Fruit fly (Drosophila melanogaster) whole organism, embryonic: Measurements from ENCODE around the gene Nep6.

ENCODE experiments used
- ATbp ChIP-seq: fragments of 200-800 bp; sonication (Bioruptor generic); optimal IDR thresholded peaks from 2 replicates; lab custom pipeline; 2017; ENCODE audit warnings: missing biosample characterization, mild to moderate bottlenecking, missing genetic modification characterization, missing genetic modification reagents
- Abd-B ChIP-seq: fragments of 200-800 bp; sonication (Bioruptor generic); optimal IDR thresholded peaks from 2 replicates; lab custom pipeline; 2018; ENCODE audit warnings: missing biosample characterization, mild to moderate bottlenecking, missing genetic modification characterization, moderate library complexity
- Antp ChIP-seq: fragments of 200-800 bp; sonication (Bioruptor generic); optimal IDR thresholded peaks from 3 replicates; lab custom pipeline; 2016; ENCODE audit warnings: missing biosample characterization, missing genetic modification characterization
- Asciz ChIP-seq: fragments of 200-800 bp; sonication (Bioruptor generic); optimal IDR thresholded peaks from 2 replicates; lab custom pipeline; 2017; ENCODE audit warnings: missing biosample characterization, mild to moderate bottlenecking, missing genetic modification characterization, missing genetic modification reagents
- CG11085 ChIP-seq: fragments of 200-800 bp; sonication (Bioruptor generic); IDR thresholded peaks from 2 replicates; pipeline ENCODE4 v1.3.6; 2022; ENCODE audit warnings: missing biosample characterization, missing genetic modification characterization
- CG18011 ChIP-seq: fragments of 200-800 bp; sonication (Bioruptor generic); optimal IDR thresholded peaks from 2 replicates; lab custom pipeline; 2017; ENCODE audit warnings: missing biosample characterization, missing genetic modification characterization, mild to moderate bottlenecking, moderate library complexity, missing genotype
- CG18262 ChIP-seq: fragments of 200-800 bp; optimal IDR thresholded peaks from 3 replicates; lab custom pipeline; 2019; ENCODE audit warnings: missing biosample characterization, mild to moderate bottlenecking, missing genetic modification characterization, moderate library complexity
- CG30403 ChIP-seq: fragments of 200-800 bp; sonication (Bioruptor generic); optimal IDR thresholded peaks from 3 replicates; lab custom pipeline; 2016; ENCODE audit warnings: missing biosample characterization, missing genetic modification characterization
- CG31441 ChIP-seq: fragments of 200-800 bp; sonication (Bioruptor generic); IDR thresholded peaks from 2 replicates; pipeline ENCODE4 v1.3.6; 2022; ENCODE audit warnings: missing biosample characterization, missing genetic modification characterization
- CG3726 ChIP-seq: fragments of 200-800 bp; sonication (Bioruptor generic); IDR thresholded peaks from 3 replicates; pipeline ENCODE4, ENCODE4 v1.3.6; 2022; ENCODE audit warnings: missing biosample characterization, missing genetic modification characterization
- CG4282 ChIP-seq: fragments of 200-800 bp; sonication (Bioruptor generic); optimal IDR thresholded peaks from 2 replicates; lab custom pipeline; 2016; ENCODE audit warnings: missing biosample characterization, missing genetic modification characterization
- CG4854 ChIP-seq: fragments of 200-800 bp; sonication (Bioruptor generic); optimal IDR thresholded peaks from 2 replicates; lab custom pipeline; 2016; ENCODE audit warnings: missing biosample characterization, missing genetic modification characterization, inconsistent platforms
- CG5180 ChIP-seq: fragments of 200-800 bp; sonication (Bioruptor generic); optimal IDR thresholded peaks from 3 replicates; lab custom pipeline; 2017; ENCODE audit warnings: missing biosample characterization, missing genetic modification characterization, mild to moderate bottlenecking, moderate library complexity, missing genetic modification reagents
- CG6654 ChIP-seq: fragments of 200-800 bp; sonication (Bioruptor generic); optimal IDR thresholded peaks from 2 replicates; lab custom pipeline; 2017; ENCODE audit warnings: missing biosample characterization, mild to moderate bottlenecking, missing genetic modification characterization
- CG6689 ChIP-seq: fragments of 200-800 bp; sonication (Bioruptor generic); IDR thresholded peaks from 2 replicates; pipeline ENCODE4 v1.3.6; 2022; ENCODE audit warnings: missing biosample characterization, missing genetic modification characterization
- CG7963 ChIP-seq: fragments of 200-800 bp; sonication (Bioruptor generic); IDR thresholded peaks from 3 replicates; pipeline ENCODE4 v1.3.6; 2022; ENCODE audit warnings: missing biosample characterization, missing genetic modification characterization; ENCODE audit not compliant: partially characterized antibody
- CG8281 ChIP-seq: fragments of 200-800 bp; sonication (Bioruptor generic); optimal IDR thresholded peaks from 2 replicates; lab custom pipeline; 2018; ENCODE audit warnings: missing biosample characterization, mild to moderate bottlenecking, missing genetic modification characterization, moderate library complexity
- CG8924 ChIP-seq: fragments of 200-800 bp; optimal IDR thresholded peaks from 3 replicates; lab custom pipeline; 2019; ENCODE audit warnings: missing biosample characterization, mild to moderate bottlenecking, missing genetic modification characterization, moderate library complexity
- E2f1 ChIP-seq: fragments of 200-800 bp; sonication (Bioruptor generic); IDR thresholded peaks from 2 replicates; pipeline ENCODE4 v1.3.6; 2022; ENCODE audit warnings: missing biosample characterization, missing genetic modification characterization
- H2.0 ChIP-seq: fragments of 200-800 bp; sonication (Bioruptor generic); IDR thresholded peaks from 2 replicates; pipeline ENCODE4 v1.3.6; 2022; ENCODE audit warnings: missing biosample characterization, missing genetic modification characterization
- Hey ChIP-seq: fragments of 200-800 bp; sonication (Bioruptor generic); optimal IDR thresholded peaks from 3 replicates; lab custom pipeline; 2018; ENCODE audit warnings: missing biosample characterization, mild to moderate bottlenecking, missing genetic modification characterization
- Kr ChIP-seq: fragments of 200-800 bp; sonication (Bioruptor generic); optimal IDR thresholded peaks from 2 replicates; lab custom pipeline; 2017; ENCODE audit warnings: missing biosample characterization, mild to moderate bottlenecking, missing genetic modification characterization
- Med ChIP-seq: fragments of 200-800 bp; sonication (Bioruptor generic); peaks from one replicate; lab custom pipeline; 2016; ENCODE audit warnings: missing biosample characterization, missing genetic modification characterization, mild to moderate bottlenecking, inconsistent platforms, moderate library complexity
- Mes4 ChIP-seq: fragments of 200-800 bp; sonication (Bioruptor generic); optimal IDR thresholded peaks from 2 replicates; lab custom pipeline; 2016; ENCODE audit warnings: missing biosample characterization, missing genetic modification characterization
- Myb ChIP-seq: fragments of 200-800 bp; sonication (Bioruptor generic); optimal IDR thresholded peaks from 2 replicates; lab custom pipeline; 2016; ENCODE audit warnings: missing biosample characterization, missing genetic modification characterization
- NC2β ChIP-seq: fragments of 200-800 bp; sonication (Bioruptor generic); optimal IDR thresholded peaks from 2 replicates; lab custom pipeline; 2016; ENCODE audit warnings: missing biosample characterization, missing genetic modification characterization
- Nf-YB ChIP-seq: fragments of 200-800 bp; sonication (Bioruptor generic); optimal IDR thresholded peaks from 3 replicates; lab custom pipeline; 2019; ENCODE audit warnings: missing biosample characterization, mild to moderate bottlenecking, missing genetic modification characterization, moderate library complexity
- Pdp1 ChIP-seq, 2 experiments: fragments of 200-800 bp; sonication (Bioruptor generic); optimal IDR thresholded peaks; 3 replicates each; lab custom pipeline; 2016; ENCODE audit warnings: missing biosample characterization in 2 of 2, missing genetic modification characterization in 2 of 2, mild to moderate bottlenecking in 1 of 2, moderate library complexity in 1 of 2
- Poxn ChIP-seq: fragments of 200-800 bp; sonication (Bioruptor generic); IDR thresholded peaks from 2 replicates; pipeline ENCODE4 v1.3.6; 2022; ENCODE audit warnings: missing biosample characterization, missing genetic modification characterization
- Sin3A ChIP-seq: fragments of >200 bp; optimal IDR thresholded peaks from 2 replicates; lab custom pipeline; 2018
- Sox102F ChIP-seq: fragments of 200-800 bp; sonication (Bioruptor generic); optimal IDR thresholded peaks from 2 replicates; lab custom pipeline; 2018; ENCODE audit warnings: missing biosample characterization, mild to moderate bottlenecking, missing genetic modification characterization, moderate library complexity
- abd-A ChIP-seq: fragments of 200-800 bp; sonication (Bioruptor generic); optimal IDR thresholded peaks from 3 replicates; lab custom pipeline; 2019; ENCODE audit warnings: missing biosample characterization, mild to moderate bottlenecking, missing genetic modification characterization, moderate library complexity
- ash1 ChIP-seq: fragments of 200-800 bp; sonication (Bioruptor generic); optimal IDR thresholded peaks from 2 replicates; lab custom pipeline; 2018; ENCODE audit warnings: missing biosample characterization, mild to moderate bottlenecking, missing genetic modification characterization
- az2 ChIP-seq: fragments of 200-800 bp; sonication (Bioruptor generic); optimal IDR thresholded peaks from 3 replicates; lab custom pipeline; 2016; ENCODE audit warnings: missing biosample characterization, missing genetic modification characterization
- croc ChIP-seq: fragments of 200-800 bp; sonication (Bioruptor generic); conservative IDR thresholded peaks from 3 replicates; pipeline ENCODE4 v1.3.6; 2022; ENCODE audit warnings: missing biosample characterization, missing genetic modification characterization
- dimm ChIP-seq: fragments of 200-800 bp; sonication (Bioruptor generic); IDR thresholded peaks from 2 replicates; pipeline ENCODE4 v1.3.6; 2022; ENCODE audit warnings: missing biosample characterization, missing genetic modification characterization
- dmrt99B ChIP-seq: fragments of 200-800 bp; sonication (Bioruptor generic); optimal IDR thresholded peaks from 2 replicates; lab custom pipeline; 2018; ENCODE audit warnings: missing biosample characterization, mild to moderate bottlenecking, missing genetic modification characterization, moderate library complexity
- dysf ChIP-seq: fragments of 200-800 bp; sonication (Bioruptor generic); IDR thresholded peaks from 3 replicates; pipeline ENCODE4 v1.3.6; 2022; ENCODE audit warnings: missing biosample characterization, missing genetic modification characterization
- eyg ChIP-seq: fragments of 200-800 bp; sonication (Bioruptor generic); optimal IDR thresholded peaks from 3 replicates; lab custom pipeline; 2016; ENCODE audit warnings: missing biosample characterization, missing genetic modification characterization
- fru ChIP-seq: fragments of >200 bp; optimal IDR thresholded peaks from 2 replicates; lab custom pipeline; 2017
- gsb-n ChIP-seq: fragments of 200-800 bp; sonication (Bioruptor generic); optimal IDR thresholded peaks from 3 replicates; lab custom pipeline; 2018; ENCODE audit warnings: missing biosample characterization, mild to moderate bottlenecking, missing genetic modification characterization
- gt ChIP-seq: fragments of 200-800 bp; sonication (Bioruptor generic); IDR thresholded peaks from 2 replicates; pipeline ENCODE4 v1.3.6; 2022; ENCODE audit warnings: missing biosample characterization, missing genetic modification characterization
- hb ChIP-seq: fragments of 200-800 bp; sonication (Bioruptor generic); IDR thresholded peaks from 3 replicates; pipeline ENCODE4 v1.3.6; 2022; ENCODE audit warnings: missing biosample characterization, missing genetic modification characterization; ENCODE audit not compliant: partially characterized antibody
- her ChIP-seq: fragments of 200-800 bp; sonication (Bioruptor generic); optimal IDR thresholded peaks from 2 replicates; lab custom pipeline; 2016; ENCODE audit warnings: missing biosample characterization, missing genetic modification characterization
- ken ChIP-seq: fragments of 200-800 bp; sonication (Bioruptor generic); IDR thresholded peaks from 3 replicates; pipeline ENCODE4 v1.3.6; 2022; ENCODE audit warnings: missing biosample characterization, missing genetic modification characterization
- lmd ChIP-seq: fragments of 200-800 bp; sonication (Bioruptor generic); IDR thresholded peaks from 2 replicates; pipeline ENCODE4 v1.3.6; 2022; ENCODE audit warnings: missing biosample characterization, missing genetic modification characterization
- mld ChIP-seq: fragments of 200-800 bp; sonication (Bioruptor generic); IDR thresholded peaks from 3 replicates; pipeline ENCODE4 v1.3.6; 2022; ENCODE audit warnings: missing biosample characterization, missing genetic modification characterization; ENCODE audit not compliant: partially characterized antibody
- pita ChIP-seq: fragments of 200-800 bp; sonication (Bioruptor generic); optimal IDR thresholded peaks from 2 replicates; lab custom pipeline; 2017; ENCODE audit warnings: missing biosample characterization, mild to moderate bottlenecking, missing genetic modification characterization
- z ChIP-seq: fragments of 200-800 bp; sonication (Bioruptor generic); IDR thresholded peaks from 3 replicates; pipeline ENCODE4 v1.3.6; 2022; ENCODE audit warnings: missing biosample characterization, missing genetic modification characterization
- zen ChIP-seq: fragments of 200-800 bp; sonication (Bioruptor generic); optimal IDR thresholded peaks from 3 replicates; lab custom pipeline; 2018; ENCODE audit warnings: missing biosample characterization, mild to moderate bottlenecking, missing genetic modification characterization, moderate library complexity
- zf30C ChIP-seq: fragments of 200-800 bp; sonication (Bioruptor generic); optimal IDR thresholded peaks from 3 replicates; lab custom pipeline; 2018; ENCODE audit warnings: missing biosample characterization, mild to moderate bottlenecking, missing genetic modification characterization
- zfh1 ChIP-seq: fragments of 200-800 bp; sonication (Bioruptor generic); IDR thresholded peaks from 3 replicates; pipeline ENCODE4 v1.3.6; 2022; ENCODE audit warnings: missing biosample characterization, missing genetic modification characterization

Nep6 gene

DNA sequence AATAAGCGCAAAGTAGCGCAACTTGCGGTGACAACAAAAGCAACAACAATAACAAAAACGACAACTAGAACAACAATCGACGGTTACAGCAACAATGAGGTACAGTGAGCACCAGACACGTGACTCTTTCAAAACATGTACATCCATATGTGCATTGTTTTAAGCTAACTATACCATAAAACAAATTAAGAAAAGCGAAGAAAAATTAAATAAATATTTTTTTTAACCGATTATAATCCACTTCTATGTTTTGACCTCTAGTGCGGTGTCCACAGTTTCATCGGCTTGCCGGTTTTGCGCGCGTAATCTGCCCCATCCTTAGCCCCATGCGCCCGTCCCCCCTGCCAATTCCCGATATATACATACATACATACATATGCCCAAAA lies 47.1 kb upstream of the Nep6 start (continued):
- TF ChIP-seq NC2β (peak; percentile 54), CG6689 (GFP tag; lab: Robert Waterston, UW) (peak; percentile 96), dysf (GFP tag; lab: Robert Waterston, UW) (peak; percentile 97), Myb (GFP tag; lab: Kevin White, UChicago) (peak; percentile 70), lmd (GFP tag; lab: Robert Waterston, UW) (peak; percentile 97), Hey (tag; lab: Kevin White, UChicago) (peak; percentile 22), CG6654 (GFP tag; lab: Kevin White, UChicago) (peak; percentile 76), croc (GFP tag; lab: Robert Waterston, UW) (peak; percentile 88), fru (lab: Kevin White, UChicago) (no peak), ATbp (GFP tag; lab: Kevin White, UChicago) (peak; percentile 83), CG18011 (peak; percentile 72), CG4282 (GFP tag; lab: Kevin White, UChicago) (peak; percentile 19), Sin3A (lab: Kevin White, UChicago) (no peak), E2f1 (GFP tag; lab: Robert Waterston, UW) (peak; percentile 97), CG8924 (tag; lab: Kevin White, UChicago) (peak; percentile 89), Sox102F (peak; percentile 91), CG11085 (peak; percentile 95), hb (no peak), zfh1 (peak; percentile 93), gt (GFP tag; lab: Robert Waterston, UW) (peak; percentile 60; the same call in 1 of the 2 replicates), Antp (GFP tag; lab: Kevin White, UChicago) (peak; percentile 86), Poxn (GFP tag; lab: Robert Waterston, UW) (peak; percentile 93), ken (GFP tag; lab: Robert Waterston, UW) (peak; percentile 91), z (0 out of 3 replicates have a peak, but pooled peaks have one; percentile 46), zf30C (no peak), her (GFP tag; lab: Kevin White, UChicago) (peak; percentile 77), CG30403 (peak; percentile 93), az2 (GFP tag; lab: Kevin White, UChicago) (peak; percentile 89), Mes4 (GFP tag; lab: Kevin White, UChicago) (peak; percentile 58), mld (no peak), dmrt99B (tag; lab: Kevin White, UChicago) (peak; percentile 90), Pdp1 (GFP tag; optimal IDR thresholded peaks at IDR 0.05; lab: Kevin White, UChicago) (peak; percentile 87 to 89), CG5180 (peak; percentile 32), zen (peak; percentile 77), dimm (GFP tag; lab: Robert Waterston, UW) (peak; percentile 90), eyg (GFP tag; lab: Kevin White, UChicago) (peak; percentile 3), Med (GFP tag; lab: Kevin White, UChicago) (peak; percentile 99), CG3726 (GFP tag; lab: Robert Waterston, UW) (peak; percentile 92), Abd-B (GFP tag; lab: Kevin White, UChicago) (peak; percentile 63), pita (GFP tag; lab: Kevin White, UChicago) (no peak), CG18262 (peak; percentile 84), abd-A (tag; lab: Kevin White, UChicago) (no peak), Nf-YB (peak; percentile 50), H2.0 (GFP tag; lab: Robert Waterston, UW) (peak; percentile 94), CG31441 (GFP tag; lab: Robert Waterston, UW) (peak; percentile 87), CG7963 (GFP tag; lab: Robert Waterston, UW) (no peak), ash1 (GFP tag; lab: Kevin White, UChicago) (no peak), gsb-n (peak; percentile 53), Kr (no peak), CG8281 (tag; lab: Kevin White, UChicago) (peak; percentile 47), Asciz (GFP tag; lab: Kevin White, UChicago) (peak; percentile 76), CG4854 (GFP tag; lab: Kevin White, UChicago) (peak; percentile 75)
